Fruit fly (Drosophila melanogaster) whole organism, embryonic: ENCODE data around the gene mRpS2.
A peak's percentile ranks its signal among the peaks of the same experiment; 100 is the strongest.

ENCODE experiments used
- Aef1 ChIP-seq: fragments of 200-800 bp; sonication (Bioruptor generic); IDR thresholded peaks from 3 replicates; pipeline ENCODE4 v1.3.6; 2022; ENCODE audit warnings: missing biosample characterization, missing genetic modification characterization
- Awh ChIP-seq: fragments of 200-800 bp; sonication (Bioruptor generic); IDR thresholded peaks from 2 replicates; pipeline ENCODE4, ENCODE4 v1.3.6; 2022; ENCODE audit warnings: missing biosample characterization, missing genetic modification characterization
- CG11093 ChIP-seq: fragments of 200-800 bp; sonication (Bioruptor generic); IDR thresholded peaks from 3 replicates; pipeline ENCODE4 v1.3.6; 2022; ENCODE audit warnings: missing biosample characterization, missing genetic modification characterization
- CG11560 ChIP-seq: fragments of 200-800 bp; sonication (Bioruptor generic); IDR thresholded peaks from 3 replicates; pipeline ENCODE4 v1.3.6; 2022; ENCODE audit warnings: missing biosample characterization, missing genetic modification characterization
- CG12071 ChIP-seq: fragments of 200-800 bp; sonication (Bioruptor generic); optimal IDR thresholded peaks from 3 replicates; lab custom pipeline; 2018; ENCODE audit warnings: missing biosample characterization, mild to moderate bottlenecking, missing genetic modification characterization
- CG12155 ChIP-seq: fragments of 200-800 bp; sonication (Bioruptor generic); optimal IDR thresholded peaks from 3 replicates; lab custom pipeline; 2016; ENCODE audit warnings: missing biosample characterization, missing genetic modification characterization
- CG12942 ChIP-seq: fragments of 200-800 bp; sonication (Bioruptor generic); optimal IDR thresholded peaks from 3 replicates; lab custom pipeline; 2016; ENCODE audit warnings: missing biosample characterization, missing genetic modification characterization
- CG17186 ChIP-seq: fragments of 200-800 bp; sonication (Bioruptor generic); optimal IDR thresholded peaks from 3 replicates; lab custom pipeline; 2017; ENCODE audit warnings: missing biosample characterization, missing genetic modification reagents, missing genetic modification characterization
- CG17359 ChIP-seq: fragments of 200-800 bp; sonication (Bioruptor generic); optimal IDR thresholded peaks from 3 replicates; lab custom pipeline; 2018; ENCODE audit warnings: missing biosample characterization, mild to moderate bottlenecking, missing genetic modification characterization, moderate library complexity
- CG17361 ChIP-seq: fragments of 200-800 bp; sonication (Bioruptor generic); IDR thresholded peaks from 3 replicates; pipeline ENCODE4 v1.3.6; 2022; ENCODE audit warnings: missing biosample characterization, missing genetic modification characterization
- CG17829 ChIP-seq: fragments of 200-800 bp; optimal IDR thresholded peaks from 2 replicates; lab custom pipeline; 2019; ENCODE audit warnings: missing biosample characterization, mild to moderate bottlenecking, missing genetic modification characterization, moderate library complexity
- CG33213 ChIP-seq: fragments of 200-800 bp; sonication (Bioruptor generic); optimal IDR thresholded peaks from 3 replicates; lab custom pipeline; 2016; ENCODE audit warnings: missing biosample characterization, missing genetic modification characterization
- CG4854 ChIP-seq: fragments of 200-800 bp; sonication (Bioruptor generic); optimal IDR thresholded peaks from 2 replicates; lab custom pipeline; 2016; ENCODE audit warnings: missing biosample characterization, missing genetic modification characterization, inconsistent platforms
- CG6689 ChIP-seq: fragments of 200-800 bp; sonication (Bioruptor generic); IDR thresholded peaks from 2 replicates; pipeline ENCODE4 v1.3.6; 2022; ENCODE audit warnings: missing biosample characterization, missing genetic modification characterization
- CG7786 ChIP-seq: fragments of 200-800 bp; sonication (Bioruptor generic); optimal IDR thresholded peaks from 2 replicates; lab custom pipeline; 2016; ENCODE audit warnings: missing biosample characterization, missing genetic modification characterization
- CG8478 ChIP-seq: fragments of >200 bp; optimal IDR thresholded peaks from 2 replicates; lab custom pipeline; 2018
- CG9437 ChIP-seq: fragments of 200-800 bp; sonication (Bioruptor generic); optimal IDR thresholded peaks from 2 replicates; lab custom pipeline; 2018; ENCODE audit warnings: missing biosample characterization, mild to moderate bottlenecking, missing genetic modification characterization
- CG9876 ChIP-seq: fragments of 200-800 bp; sonication (Bioruptor generic); optimal IDR thresholded peaks from 2 replicates; lab custom pipeline; 2016; ENCODE audit warnings: missing biosample characterization, missing genetic modification characterization
- D ChIP-seq, 2 experiments: fragments of 200-800 bp in 1 of 2; fragments of >200 bp in 1 of 2; sonication (Bioruptor generic) in 1 of 2; optimal IDR thresholded peaks; 2 replicates in 1 of 2; 3 replicates in 1 of 2; lab custom pipeline; 2017; ENCODE audit warnings: mild to moderate bottlenecking in 1 of 2, missing biosample characterization in 1 of 2, missing genetic modification characterization in 1 of 2, missing genetic modification reagents in 1 of 2
- Dll ChIP-seq: fragments of 200-800 bp; sonication (Bioruptor generic); IDR thresholded peaks from 4 replicates; pipeline ENCODE4 v1.3.6; 2022; ENCODE audit warnings: missing biosample characterization, missing genetic modification characterization; ENCODE audit not compliant: partially characterized antibody
- Eip74EF ChIP-seq, 2 experiments: fragments of 200-800 bp in 1 of 2; fragments of >200 bp in 1 of 2; sonication (Bioruptor generic) in 1 of 2; optimal IDR thresholded peaks; 2 replicates each; lab custom pipeline; 2017 to 2019; ENCODE audit warnings: missing biosample characterization in 2 of 2, missing genetic modification characterization in 2 of 2, mild to moderate bottlenecking in 1 of 2, moderate library complexity in 1 of 2
- Fer2 ChIP-seq: fragments of 200-800 bp; sonication (Bioruptor generic); optimal IDR thresholded peaks from 2 replicates; lab custom pipeline; 2018; ENCODE audit warnings: missing biosample characterization, mild to moderate bottlenecking, missing genetic modification characterization, moderate library complexity
- HLH3B ChIP-seq: fragments of 200-800 bp; sonication (Bioruptor generic); IDR thresholded peaks from 2 replicates; pipeline ENCODE4 v1.3.6; 2022; ENCODE audit warnings: missing biosample characterization, missing genetic modification characterization
- Hsf ChIP-seq: fragments of 200-800 bp; sonication (Bioruptor generic); optimal IDR thresholded peaks from 3 replicates; lab custom pipeline; 2016; ENCODE audit warnings: missing biosample characterization, missing genetic modification characterization
- Lhr ChIP-seq: fragments of 200-800 bp; sonication (Bioruptor generic); optimal IDR thresholded peaks from 3 replicates; lab custom pipeline; 2017; ENCODE audit warnings: mild to moderate bottlenecking, missing biosample characterization, missing genetic modification reagents, missing genetic modification characterization
- NFAT ChIP-seq: fragments of 200-800 bp; sonication (Bioruptor generic); IDR thresholded peaks from 2 replicates; pipeline ENCODE4 v1.3.6; 2022; ENCODE audit warnings: missing biosample characterization, missing genetic modification characterization
- Nf-YB ChIP-seq: fragments of 200-800 bp; sonication (Bioruptor generic); optimal IDR thresholded peaks from 3 replicates; lab custom pipeline; 2019; ENCODE audit warnings: missing biosample characterization, mild to moderate bottlenecking, missing genetic modification characterization, moderate library complexity
- Nf-YC ChIP-seq: fragments of 200-800 bp; optimal IDR thresholded peaks from 3 replicates; lab custom pipeline; 2019; ENCODE audit warnings: missing biosample characterization, mild to moderate bottlenecking, missing genetic modification characterization, moderate library complexity
- Vsx1 ChIP-seq: fragments of 200-800 bp; sonication (Bioruptor generic); optimal IDR thresholded peaks from 2 replicates; lab custom pipeline; 2017; ENCODE audit warnings: missing biosample characterization, mild to moderate bottlenecking, missing genetic modification characterization, missing genetic modification reagents
- Xbp1 ChIP-seq: fragments of 200-800 bp; sonication (Bioruptor generic); optimal IDR thresholded peaks from 3 replicates; lab custom pipeline; 2016; ENCODE audit warnings: missing biosample characterization, mild to moderate bottlenecking, missing genetic modification characterization
- Xrp1 ChIP-seq: fragments of 200-800 bp; sonication (Bioruptor generic); IDR thresholded peaks from 2 replicates; pipeline ENCODE4 v1.3.6; 2022; ENCODE audit warnings: missing biosample characterization, missing genetic modification characterization
- ara ChIP-seq: fragments of 200-800 bp; sonication (Bioruptor generic); IDR thresholded peaks from 2 replicates; pipeline ENCODE4 v1.3.6; 2022; ENCODE audit warnings: missing biosample characterization, missing genetic modification characterization
- croc ChIP-seq: fragments of 200-800 bp; sonication (Bioruptor generic); conservative IDR thresholded peaks from 3 replicates; pipeline ENCODE4 v1.3.6; 2022; ENCODE audit warnings: missing biosample characterization, missing genetic modification characterization
- dpn ChIP-seq, 2 experiments: fragments of 200-800 bp; sonication (Bioruptor generic); optimal IDR thresholded peaks; 3 replicates each; lab custom pipeline; 2016; ENCODE audit warnings: missing biosample characterization in 2 of 2, missing genetic modification characterization in 2 of 2
- hb ChIP-seq: fragments of 200-800 bp; sonication (Bioruptor generic); IDR thresholded peaks from 3 replicates; pipeline ENCODE4 v1.3.6; 2022; ENCODE audit warnings: missing biosample characterization, missing genetic modification characterization; ENCODE audit not compliant: partially characterized antibody
- ken ChIP-seq: fragments of 200-800 bp; sonication (Bioruptor generic); IDR thresholded peaks from 3 replicates; pipeline ENCODE4 v1.3.6; 2022; ENCODE audit warnings: missing biosample characterization, missing genetic modification characterization
- lbe ChIP-seq: fragments of 200-800 bp; sonication (Bioruptor generic); optimal IDR thresholded peaks from 2 replicates; lab custom pipeline; 2016; ENCODE audit warnings: missing biosample characterization, mild to moderate bottlenecking, missing genetic modification characterization
- lilli ChIP-seq: fragments of 200-800 bp; sonication (Bioruptor generic); optimal IDR thresholded peaks from 3 replicates; lab custom pipeline; 2016; ENCODE audit warnings: missing biosample characterization, missing genetic modification characterization
- nerfin-2 ChIP-seq: fragments of 200-800 bp; sonication (Bioruptor generic); IDR thresholded peaks from 2 replicates; pipeline ENCODE4 v1.3.6; 2022; ENCODE audit warnings: missing biosample characterization, missing genetic modification characterization; ENCODE audit not compliant: partially characterized antibody
- p53 ChIP-seq: fragments of 200-800 bp; sonication (Bioruptor generic); optimal IDR thresholded peaks from 2 replicates; lab custom pipeline; 2016; ENCODE audit warnings: missing biosample characterization, missing genetic modification characterization
- psq ChIP-seq: fragments of 200-800 bp; sonication (Bioruptor generic); optimal IDR thresholded peaks from 2 replicates; lab custom pipeline; 2017; ENCODE audit warnings: missing biosample characterization, missing genetic modification characterization
- pum ChIP-seq: fragments of 200-800 bp; sonication (Bioruptor generic); optimal IDR thresholded peaks from 2 replicates; lab custom pipeline; 2016; ENCODE audit warnings: missing biosample characterization, missing genetic modification characterization
- repo ChIP-seq: fragments of 200-800 bp; sonication (Bioruptor generic); optimal IDR thresholded peaks from 2 replicates; lab custom pipeline; 2016; ENCODE audit warnings: missing biosample characterization, missing genetic modification characterization
- schlank ChIP-seq: fragments of 200-800 bp; sonication (Bioruptor generic); optimal IDR thresholded peaks from 2 replicates; lab custom pipeline; 2018; ENCODE audit warnings: missing biosample characterization, mild to moderate bottlenecking, missing genetic modification characterization
- sim ChIP-seq: fragments of 200-800 bp; sonication (Bioruptor generic); IDR thresholded peaks from 2 replicates; pipeline ENCODE4 v1.3.6; 2022; ENCODE audit warnings: missing biosample characterization, missing genetic modification characterization
- slbo ChIP-seq: fragments of 200-800 bp; sonication (Bioruptor generic); IDR thresholded peaks from 2 replicates; pipeline ENCODE4 v1.3.6; 2022; ENCODE audit warnings: missing biosample characterization, missing genetic modification characterization
- tin ChIP-seq: fragments of 200-800 bp; sonication (Bioruptor generic); optimal IDR thresholded peaks from 3 replicates; lab custom pipeline; 2016; ENCODE audit warnings: missing biosample characterization, missing genetic modification characterization
- ttk ChIP-seq: fragments of 200-800 bp; sonication (Bioruptor generic); IDR thresholded peaks from 2 replicates; pipeline ENCODE4 v2.1.2; 2022; ENCODE audit warnings: missing biosample characterization, missing genetic modification characterization
- unpg ChIP-seq: fragments of 200-800 bp; sonication (Bioruptor generic); optimal IDR thresholded peaks from 3 replicates; lab custom pipeline; 2018; ENCODE audit warnings: missing biosample characterization, mild to moderate bottlenecking, missing genetic modification characterization, moderate library complexity
- vnd ChIP-seq: fragments of 200-800 bp; sonication (Bioruptor generic); IDR thresholded peaks from 3 replicates; pipeline ENCODE4 v1.3.6; 2022; ENCODE audit warnings: missing biosample characterization, missing genetic modification characterization; ENCODE audit not compliant: partially characterized antibody

Gene mRpS2

dm6 chr2L:4810044-4810609, 40.1 kb downstream of the mRpS2 start (continued):
- TF ChIP-seq Dll (GFP tag; lab: Robert Waterston, UW) (peak; percentile 52; the same call in 3 of the 4 replicates), CG11093 (no peak), tin (GFP tag; lab: Kevin White, UChicago) (no peak), CG12071 (GFP tag; lab: Kevin White, UChicago) (no peak), lilli (GFP tag; lab: Kevin White, UChicago) (peak; percentile 30), sim (GFP tag; lab: Robert Waterston, UW) (no peak), nerfin-2 (GFP tag; lab: Robert Waterston, UW) (no peak), CG17359 (tag; lab: Kevin White, UChicago) (no peak), hb (GFP tag; lab: Robert Waterston, UW) (no peak), CG4854 (GFP tag; lab: Kevin White, UChicago) (peak; percentile 32), schlank (tag; lab: Kevin White, UChicago) (no peak), dpn (GFP tag; optimal IDR thresholded peaks at IDR 0.05; lab: Kevin White, UChicago) (peak; percentile 8 to 64), unpg (GFP tag; lab: Kevin White, UChicago) (peak; percentile 52), Nf-YC (tag; lab: Kevin White, UChicago) (peak; percentile 98), CG8478 (peak; percentile 65), Aef1 (GFP tag; lab: Robert Waterston, UW) (peak; percentile 37; the same call in 1 of the 3 replicates), CG33213 (GFP tag; lab: Kevin White, UChicago) (peak; percentile 92), CG6689 (GFP tag; lab: Robert Waterston, UW) (peak; percentile 14; the same call in 1 of the 2 replicates), NFAT (GFP tag; lab: Robert Waterston, UW) (no peak), CG9437 (GFP tag; lab: Kevin White, UChicago) (no peak), D (optimal IDR thresholded peaks at IDR 0.05; lab: Kevin White, UChicago) (no peak), D (GFP tag; optimal IDR thresholded peaks at IDR 0.05; lab: Kevin White, UChicago) (no peak), p53 (GFP tag; lab: Kevin White, UChicago) (no peak), CG11560 (tag; lab: Robert Waterston, UW) (no peak), CG7786 (GFP tag; lab: Kevin White, UChicago) (no peak), CG17186 (GFP tag; lab: Kevin White, UChicago) (no peak), ken (GFP tag; lab: Robert Waterston, UW) (no peak), CG12155 (GFP tag; lab: Kevin White, UChicago) (peak; percentile 35), ttk (GFP tag; lab: Robert Waterston, UW) (no peak), repo (GFP tag; lab: Kevin White, UChicago) (no peak), Xbp1 (GFP tag; lab: Kevin White, UChicago) (peak; percentile 43), lbe (GFP tag; lab: Kevin White, UChicago) (peak; percentile 17), CG17361 (no peak), Eip74EF (GFP tag; optimal IDR thresholded peaks at IDR 0.05; lab: Kevin White, UChicago) (no peak), ara (GFP tag; lab: Robert Waterston, UW) (peak; percentile 36; the same call in 1 of the 2 replicates), CG17829 (tag; lab: Kevin White, UChicago) (peak; percentile 64), pum (GFP tag; lab: Kevin White, UChicago) (no peak), Lhr (GFP tag; lab: Kevin White, UChicago) (peak; percentile 100), vnd (GFP tag; lab: Robert Waterston, UW) (no peak), Awh (GFP tag; lab: Robert Waterston, UW) (no peak), Nf-YB (GFP tag; lab: Kevin White, UChicago) (peak; percentile 95), CG9876 (no peak), slbo (peak; percentile 62), HLH3B (GFP tag; lab: Robert Waterston, UW) (no peak), Xrp1 (GFP tag; lab: Robert Waterston, UW) (peak; percentile 48), CG12942 (GFP tag; lab: Kevin White, UChicago) (peak; percentile 1), Vsx1 (GFP tag; lab: Kevin White, UChicago) (no peak), Hsf (peak; percentile 42), psq (GFP tag; lab: Kevin White, UChicago) (no peak), croc (GFP tag; lab: Robert Waterston, UW) (no peak), Fer2 (tag; lab: Kevin White, UChicago) (no peak)
